Worm (Caenorhabditis elegans) whole organism, late embryonic: ENCODE data around the gene tnt-2.
A peak's percentile ranks its signal among the peaks of the same experiment; 100 is the strongest.

Experiments
- C08G9.2 ChIP-seq: sonication (generic microtip); optimal IDR thresholded peaks from 2 replicates; lab custom pipeline; 2016; ENCODE audit warnings: mild to moderate bottlenecking, missing genetic modification characterization, moderate library complexity, missing compliant biosample characterization
- F13H6.1 ChIP-seq: sonication (generic microtip); optimal IDR thresholded peaks from 2 replicates; lab custom pipeline; 2016; ENCODE audit warnings: missing genetic modification characterization, missing compliant biosample characterization
- K09A11.1 ChIP-seq: sonication (generic microtip); optimal IDR thresholded peaks from 2 replicates; lab custom pipeline; 2017; ENCODE audit warnings: antibody characterized with exemption, mild to moderate bottlenecking, missing genetic modification characterization, missing compliant biosample characterization; ENCODE audit not compliant: insufficient read depth
- T23F11.4 ChIP-seq: fragments of 200-800 bp; sonication (Bioruptor generic); optimal IDR thresholded peaks from 2 replicates; lab custom pipeline; 2018; ENCODE audit warnings: mild to moderate bottlenecking, missing genetic modification characterization, missing compliant biosample characterization
- Y22D7AL.16 ChIP-seq: sonication (generic microtip); optimal IDR thresholded peaks from 2 replicates; lab custom pipeline; 2016; ENCODE audit warnings: missing genetic modification characterization, missing compliant biosample characterization
- ama-1 ChIP-seq: fragments of 150-350 bp; optimal IDR thresholded peaks from 2 replicates; lab custom pipeline; 2014
- ceh-14 ChIP-seq: sonication (generic microtip); optimal IDR thresholded peaks from 2 replicates; lab custom pipeline; 2016; ENCODE audit warnings: missing genotype, missing genetic modification characterization, missing compliant biosample characterization
- ceh-18 ChIP-seq: sonication (generic microtip); optimal IDR thresholded peaks from 2 replicates; lab custom pipeline; 2016; ENCODE audit warnings: missing genetic modification characterization, missing compliant biosample characterization
- ceh-19 ChIP-seq: fragments of 200-800 bp; sonication (Bioruptor generic); optimal IDR thresholded peaks from 2 replicates; lab custom pipeline; 2018; ENCODE audit warnings: mild to moderate bottlenecking, missing genetic modification characterization, missing compliant biosample characterization
- ceh-2 ChIP-seq: sonication (generic microtip); optimal IDR thresholded peaks from 2 replicates; lab custom pipeline; 2016; ENCODE audit warnings: missing genotype, missing genetic modification characterization, missing compliant biosample characterization
- ceh-34 ChIP-seq: sonication (generic microtip); optimal IDR thresholded peaks from 2 replicates; lab custom pipeline; 2016; ENCODE audit warnings: mild to moderate bottlenecking, missing genetic modification characterization, missing compliant biosample characterization
- ceh-45 ChIP-seq: fragments of 200-800 bp; sonication (Bioruptor generic); IDR thresholded peaks from 2 replicates; pipeline ENCODE4 v1.3.6; 2022; ENCODE audit warnings: missing genetic modification reagents, missing genetic modification characterization, missing compliant biosample characterization
- ceh-48 ChIP-seq: sonication (generic microtip); optimal IDR thresholded peaks from 2 replicates; lab custom pipeline; 2016; ENCODE audit warnings: missing genetic modification characterization, inconsistent platforms, missing compliant biosample characterization
- ceh-9 ChIP-seq: sonication (generic microtip); optimal IDR thresholded peaks from 2 replicates; lab custom pipeline; 2016; ENCODE audit warnings: mild to moderate bottlenecking, missing genetic modification characterization, inconsistent platforms, missing compliant biosample characterization
- che-1 ChIP-seq: sonication (generic microtip); optimal IDR thresholded peaks from 2 replicates; lab custom pipeline; 2016; ENCODE audit warnings: mild to moderate bottlenecking, missing genetic modification characterization, missing compliant biosample characterization
- elt-4 ChIP-seq: sonication (generic microtip); optimal IDR thresholded peaks from 2 replicates; lab custom pipeline; 2016; ENCODE audit warnings: missing genetic modification characterization, missing compliant biosample characterization
- ets-4 ChIP-seq: sonication (generic microtip); optimal IDR thresholded peaks from 2 replicates; lab custom pipeline; 2016; ENCODE audit warnings: missing genetic modification characterization, missing compliant biosample characterization
- eyg-1 ChIP-seq: sonication (generic microtip); optimal IDR thresholded peaks from 2 replicates; lab custom pipeline; 2016; ENCODE audit warnings: missing genotype, missing genetic modification characterization, missing compliant biosample characterization
- fax-1 ChIP-seq: sonication (generic microtip); optimal IDR thresholded peaks from 2 replicates; lab custom pipeline; 2016; ENCODE audit warnings: missing genotype, missing genetic modification characterization, missing compliant biosample characterization
- fkh-6 ChIP-seq: sonication (generic microtip); optimal IDR thresholded peaks from 2 replicates; lab custom pipeline; 2016; ENCODE audit warnings: missing genetic modification characterization, missing compliant biosample characterization
- gmeb-2 ChIP-seq: sonication (generic microtip); optimal IDR thresholded peaks from 2 replicates; lab custom pipeline; 2016; ENCODE audit warnings: missing genetic modification characterization, inconsistent platforms, missing compliant biosample characterization
- hlh-13 ChIP-seq: fragments of 200-800 bp; sonication (Bioruptor generic); optimal IDR thresholded peaks from 2 replicates; lab custom pipeline; 2018; ENCODE audit warnings: mild to moderate bottlenecking, missing genetic modification characterization, missing compliant biosample characterization
- hlh-15 ChIP-seq: sonication (generic microtip); optimal IDR thresholded peaks from 2 replicates; lab custom pipeline; 2016; ENCODE audit warnings: missing genetic modification characterization, missing compliant biosample characterization
- hlh-30 ChIP-seq: sonication (generic microtip); optimal IDR thresholded peaks from 2 replicates; lab custom pipeline; 2017; ENCODE audit warnings: antibody characterized with exemption, missing genetic modification characterization, missing compliant biosample characterization; ENCODE audit not compliant: insufficient read depth
- hlh-6 ChIP-seq: sonication (generic microtip); optimal IDR thresholded peaks from 2 replicates; lab custom pipeline; 2016; ENCODE audit warnings: missing genotype, missing genetic modification characterization, missing compliant biosample characterization
- hlh-8 ChIP-seq: sonication (generic microtip); optimal IDR thresholded peaks from 2 replicates; lab custom pipeline; 2016; ENCODE audit warnings: missing genotype, missing genetic modification characterization, missing compliant biosample characterization
- lim-6 ChIP-seq: sonication (generic microtip); optimal IDR thresholded peaks from 2 replicates; lab custom pipeline; 2016; ENCODE audit warnings: missing genetic modification characterization, missing compliant biosample characterization
- lin-11 ChIP-seq: fragments of 200-800 bp; sonication (Bioruptor generic); optimal IDR thresholded peaks from 2 replicates; lab custom pipeline; 2018; ENCODE audit warnings: mild to moderate bottlenecking, missing genetic modification characterization, missing compliant biosample characterization
- nfya-1 ChIP-seq: sonication (generic microtip); optimal IDR thresholded peaks from 2 replicates; lab custom pipeline; 2017; ENCODE audit warnings: missing genetic modification characterization, mild to moderate bottlenecking, missing compliant biosample characterization, antibody characterized with exemption, moderate library complexity
- nhr-11 ChIP-seq: fragments of 150-350 bp; optimal IDR thresholded peaks from 2 replicates; lab custom pipeline; 2014; ENCODE audit warnings: missing biosample characterization, missing genetic modification characterization
- nhr-232 ChIP-seq: sonication (generic microtip); optimal IDR thresholded peaks from 2 replicates; lab custom pipeline; 2016; ENCODE audit warnings: missing genetic modification characterization, missing compliant biosample characterization
- npax-4 ChIP-seq: sonication (generic microtip); optimal IDR thresholded peaks from 2 replicates; lab custom pipeline; 2016; ENCODE audit warnings: missing genetic modification characterization, missing compliant biosample characterization
- odd-2 ChIP-seq: sonication (generic microtip); optimal IDR thresholded peaks from 2 replicates; lab custom pipeline; 2017; ENCODE audit warnings: antibody characterized with exemption, mild to moderate bottlenecking, missing genetic modification characterization, missing compliant biosample characterization
- pag-3 ChIP-seq: sonication (generic microtip); optimal IDR thresholded peaks from 2 replicates; lab custom pipeline; 2016; ENCODE audit warnings: missing compliant biosample characterization, missing genetic modification characterization, borderline replicate concordance
- pat-9 ChIP-seq: fragments of 200-800 bp; sonication (Bioruptor generic); optimal IDR thresholded peaks from 2 replicates; lab custom pipeline; 2018; ENCODE audit warnings: mild to moderate bottlenecking, missing genetic modification characterization, moderate library complexity, missing compliant biosample characterization
- pax-1 ChIP-seq: fragments of 150-350 bp; optimal IDR thresholded peaks from 2 replicates; lab custom pipeline; 2014; ENCODE audit warnings: missing biosample characterization, missing genetic modification characterization
- pha-2 ChIP-seq: sonication (generic microtip); optimal IDR thresholded peaks from 2 replicates; lab custom pipeline; 2017; ENCODE audit warnings: mild to moderate bottlenecking, missing genetic modification characterization, missing compliant biosample characterization
- pqm-1 ChIP-seq: sonication (generic microtip); optimal IDR thresholded peaks from 2 replicates; lab custom pipeline; 2016; ENCODE audit warnings: missing genetic modification characterization, missing compliant biosample characterization
- pros-1 ChIP-seq: fragments of 150-350 bp; optimal IDR thresholded peaks from 2 replicates; lab custom pipeline; 2014; ENCODE audit warnings: missing biosample characterization, missing genetic modification reagents, missing genetic modification characterization
- ref-2 ChIP-seq: sonication (generic microtip); optimal IDR thresholded peaks from 2 replicates; lab custom pipeline; 2016; ENCODE audit warnings: missing genetic modification characterization, missing compliant biosample characterization
- rnt-1 ChIP-seq: sonication (generic microtip); optimal IDR thresholded peaks from 2 replicates; lab custom pipeline; 2016; ENCODE audit warnings: missing genetic modification characterization, missing compliant biosample characterization
- sox-4 ChIP-seq: sonication (generic microtip); optimal IDR thresholded peaks from 2 replicates; lab custom pipeline; 2017; ENCODE audit warnings: mild to moderate bottlenecking, missing genetic modification characterization, inconsistent platforms, missing compliant biosample characterization
- syd-9 ChIP-seq: sonication (generic microtip); optimal IDR thresholded peaks from 2 replicates; lab custom pipeline; 2016; ENCODE audit warnings: mild to moderate bottlenecking, missing genetic modification characterization, moderate library complexity, missing compliant biosample characterization
- tbx-2 ChIP-seq: sonication (generic microtip); optimal IDR thresholded peaks from 2 replicates; lab custom pipeline; 2016; ENCODE audit warnings: missing genetic modification characterization, missing compliant biosample characterization
- tbx-7 ChIP-seq: sonication (generic microtip); optimal IDR thresholded peaks from 2 replicates; lab custom pipeline; 2016; ENCODE audit warnings: missing genotype, missing genetic modification characterization, missing compliant biosample characterization
- ttx-3 ChIP-seq: sonication (generic microtip); optimal IDR thresholded peaks from 2 replicates; lab custom pipeline; 2016; ENCODE audit warnings: missing genetic modification reagents, missing genetic modification characterization, missing compliant biosample characterization
- unc-3 ChIP-seq, 2 experiments: fragments of 200-800 bp in 1 of 2; sonication (Bioruptor generic) in 1 of 2; sonication (generic microtip) in 1 of 2; conservative IDR thresholded peaks in 1 of 2; optimal IDR thresholded peaks in 1 of 2; 2 replicates each; pipeline versions ENCODE4 v1.3.6 to Lab custom; 2016 to 2022; ENCODE audit warnings: missing compliant biosample characterization in 2 of 2, missing genetic modification characterization in 2 of 2, missing genetic modification reagents in 1 of 2
- unc-42 ChIP-seq: sonication (generic microtip); optimal IDR thresholded peaks from 2 replicates; lab custom pipeline; 2016; ENCODE audit warnings: missing genotype, missing genetic modification characterization, missing compliant biosample characterization
- unc-55 ChIP-seq: sonication (generic microtip); optimal IDR thresholded peaks from 2 replicates; lab custom pipeline; 2017; ENCODE audit warnings: missing biosample characterization, missing genetic modification reagents, missing genetic modification characterization
- unc-86 ChIP-seq: sonication (generic microtip); optimal IDR thresholded peaks from 2 replicates; lab custom pipeline; 2016; ENCODE audit warnings: missing genetic modification characterization, missing compliant biosample characterization
- zip-5 ChIP-seq: sonication (generic microtip); optimal IDR thresholded peaks from 2 replicates; lab custom pipeline; 2016; ENCODE audit warnings: missing genetic modification characterization, missing compliant biosample characterization
- ztf-16 ChIP-seq: sonication (generic microtip); optimal IDR thresholded peaks from 2 replicates; lab custom pipeline; 2017; ENCODE audit warnings: missing genetic modification characterization, missing compliant biosample characterization

tnt-2 gene

DNA sequence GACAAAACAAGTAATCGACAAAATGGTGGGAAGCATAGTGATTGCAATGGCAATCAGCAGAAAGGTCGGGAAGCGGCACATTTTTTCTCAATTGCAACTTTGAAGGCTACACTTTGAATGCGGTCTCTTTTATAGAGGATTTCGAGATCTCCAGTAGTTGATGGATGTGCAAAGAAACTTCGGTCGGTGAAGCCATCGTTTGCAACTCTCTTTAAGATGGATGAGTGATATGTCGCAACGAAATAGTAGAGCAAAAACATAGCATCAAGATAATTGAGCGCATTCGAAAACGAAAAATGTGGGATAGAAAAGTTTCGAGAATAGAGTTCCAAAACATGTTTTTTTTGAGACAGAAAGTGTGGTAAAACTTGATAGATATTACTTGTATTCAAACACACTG lies 4.0 kb upstream of the tnt-2 start, which contains the start of gene EGAP4.1:
Gene EGAP4.1 (minus strand): TSS at position 101 of the 400 bp plus-strand sequence.
- TF ChIP-seq ceh-18 (tag; lab: Kevin White, UChicago) (peak; percentile 13), nhr-232 (tag; lab: Kevin White, UChicago) (no peak), ttx-3 (tag; lab: Kevin White, UChicago) (no peak)

DNA sequence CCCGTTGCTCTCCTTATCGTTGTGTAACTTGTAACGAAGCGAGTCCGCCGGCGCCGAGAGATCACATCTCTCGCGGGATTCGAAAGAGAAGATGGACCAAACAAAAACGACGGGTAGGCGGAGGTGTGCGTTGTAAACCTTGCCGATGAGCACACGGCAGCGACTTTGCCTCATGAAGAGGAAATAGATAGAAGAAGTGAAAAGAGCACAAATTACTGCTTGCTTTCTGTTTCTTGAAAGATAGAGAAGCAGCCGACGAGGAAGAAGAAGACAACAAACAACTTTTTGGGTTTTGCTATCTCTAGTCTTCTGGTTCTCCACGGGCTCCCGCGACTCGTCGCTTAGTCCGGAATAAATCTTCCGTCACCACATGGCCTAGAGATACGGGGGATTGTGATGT lies 490 bp upstream of the tnt-2 start:
- TF ChIP-seq T23F11.4 (GFP tag; lab: Kevin White, UChicago) (no peak), ref-2 (tag; lab: Kevin White, UChicago) (no peak), npax-4 (no peak), tbx-7 (tag; lab: Kevin White, UChicago) (no peak), odd-2 (tag; lab: Kevin White, UChicago) (no peak), ceh-34 (peak; percentile 32), ztf-16 (no peak), hlh-30 (no peak), pros-1 (no peak), Y22D7AL.16 (no peak), lin-11 (tag; lab: Kevin White, UChicago) (no peak), fax-1 (no peak), pqm-1 (tag; lab: Kevin White, UChicago) (no peak), sox-4 (tag; lab: Kevin White, UChicago) (no peak), elt-4 (no peak), pat-9 (peak; percentile 40), F13H6.1 (tag; lab: Kevin White, UChicago) (no peak), eyg-1 (tag; lab: Kevin White, UChicago) (no peak), hlh-6 (tag; lab: Kevin White, UChicago) (no peak), hlh-13 (no peak), ama-1 (lab: Kevin White, UChicago) (no peak), gmeb-2 (tag; lab: Kevin White, UChicago) (no peak), hlh-8 (tag; lab: Kevin White, UChicago) (peak; percentile 17), pag-3 (tag; lab: Kevin White, UChicago) (no peak), unc-42 (tag; lab: Kevin White, UChicago) (no peak), fkh-6 (tag; lab: Kevin White, UChicago) (no peak), nhr-11 (tag; lab: Kevin White, UChicago) (no peak), lim-6 (tag; lab: Kevin White, UChicago) (no peak), ets-4 (no peak), ceh-9 (tag; lab: Kevin White, UChicago) (no peak), hlh-15 (tag; lab: Kevin White, UChicago) (no peak), syd-9 (tag; lab: Kevin White, UChicago) (peak; percentile 2), ceh-19 (no peak), K09A11.1 (tag; lab: Kevin White, UChicago) (no peak), ceh-45 (GFP tag; lab: Robert Waterston, UW) (no peak), pha-2 (tag; lab: Kevin White, UChicago) (no peak), C08G9.2 (tag; lab: Kevin White, UChicago) (no peak), tbx-2 (tag; lab: Kevin White, UChicago) (peak; percentile 43), nfya-1 (tag; lab: Kevin White, UChicago) (peak; percentile 25), unc-3 (GFP tag; conservative IDR thresholded peaks at IDR 0.05; lab: Robert Waterston, UW) (no peak), unc-3 (tag; optimal IDR thresholded peaks at IDR 0.05; lab: Kevin White, UChicago) (no peak), rnt-1 (tag; lab: Kevin White, UChicago) (peak; percentile 90), zip-5 (no peak), ceh-48 (tag; lab: Kevin White, UChicago) (no peak), ceh-2 (tag; lab: Kevin White, UChicago) (no peak), unc-86 (tag; lab: Kevin White, UChicago) (no peak), pax-1 (no peak), ceh-14 (tag; lab: Kevin White, UChicago) (no peak), che-1 (tag; lab: Kevin White, UChicago) (no peak), unc-55 (GFP tag; lab: Kevin White, UChicago) (no peak)
